Worm (Caenorhabditis elegans) whole organism, mixed stage, embryonic: ENCODE measurements around the gene C04A11.1.

Source experiments
- M03D4.4 ChIP-seq: sonication (generic microtip); optimal IDR thresholded peaks from 2 replicates; lab custom pipeline; 2017; ENCODE audit warnings: mild to moderate bottlenecking, missing genetic modification characterization, missing compliant biosample characterization
- blmp-1 ChIP-seq: fragments of 150-350 bp; optimal IDR thresholded peaks from 2 replicates; lab custom pipeline; 2014; ENCODE audit warnings: missing biosample characterization, missing genetic modification characterization
- ces-1 ChIP-seq: fragments of 150-350 bp; optimal IDR thresholded peaks from 2 replicates; lab custom pipeline; 2014; ENCODE audit warnings: missing biosample characterization, missing genetic modification reagents, missing genetic modification characterization
- drap-1 ChIP-seq: fragments of 200-800 bp; sonication (Bioruptor generic); optimal IDR thresholded peaks from 3 replicates; lab custom pipeline; 2018; ENCODE audit warnings: mild to moderate bottlenecking, missing genetic modification characterization, missing compliant biosample characterization
- flh-1 ChIP-seq: fragments of 200-800 bp; sonication (Bioruptor generic); optimal IDR thresholded peaks from 2 replicates; lab custom pipeline; 2018; ENCODE audit warnings: mild to moderate bottlenecking, missing genetic modification characterization, moderate library complexity, missing compliant biosample characterization
- lsy-2 ChIP-seq: fragments of 150-350 bp; optimal IDR thresholded peaks from 2 replicates; lab custom pipeline; 2014; ENCODE audit warnings: missing biosample characterization, missing genetic modification characterization
- mab-5 ChIP-seq: fragments of 150-350 bp; optimal IDR thresholded peaks from 2 replicates; lab custom pipeline; 2014; ENCODE audit warnings: missing biosample characterization, missing genetic modification characterization
- mep-1 ChIP-seq: fragments of 150-350 bp; optimal IDR thresholded peaks from 2 replicates; lab custom pipeline; 2017; ENCODE audit warnings: missing biosample characterization, missing genetic modification reagents, missing genetic modification characterization, inconsistent platforms
- snpc-4 ChIP-seq: fragments of 150-350 bp; optimal IDR thresholded peaks from 2 replicates; lab custom pipeline; 2014; ENCODE audit warnings: missing biosample characterization, missing genetic modification characterization
- sptf-1 ChIP-seq: sonication (generic microtip); optimal IDR thresholded peaks from 2 replicates; lab custom pipeline; 2017; ENCODE audit warnings: mild to moderate bottlenecking, missing genetic modification characterization, moderate library complexity, missing compliant biosample characterization
- tbx-8 ChIP-seq: fragments of 200-800 bp; sonication (Bioruptor generic); optimal IDR thresholded peaks from 2 replicates; lab custom pipeline; 2018; ENCODE audit warnings: mild to moderate bottlenecking, missing genetic modification characterization, moderate library complexity, missing compliant biosample characterization
- unc-62 ChIP-seq: fragments of 150-350 bp; optimal IDR thresholded peaks from 2 replicates; lab custom pipeline; 2014; ENCODE audit warnings: missing biosample characterization, missing genetic modification reagents, missing genetic modification characterization

ce11 chrX:13638351-13638958 lies 21.9 kb upstream of the C04A11.1 start:
- TF ChIP-seq drap-1 (no peak), unc-62 (GFP tag; lab: Kevin White, UChicago) (peak; percentile 28), mep-1 (no peak), blmp-1 (tag; lab: Kevin White, UChicago) (no peak), lsy-2 (tag; lab: Kevin White, UChicago) (no peak), snpc-4 (tag; lab: Kevin White, UChicago) (no peak), ces-1 (GFP tag; lab: Kevin White, UChicago) (no peak), tbx-8 (GFP tag; lab: Kevin White, UChicago) (no peak), M03D4.4 (tag; lab: Kevin White, UChicago) (no peak), flh-1 (no peak), mab-5 (tag; lab: Kevin White, UChicago) (no peak), sptf-1 (tag; lab: Kevin White, UChicago) (no peak)
